Worm (Caenorhabditis elegans): Measurements from ENCODE around the gene M163.10.
A peak's percentile ranks its signal among the peaks of the same experiment; 100 is the strongest.

The M163.10 gene

ce11 chrX:14476625-14477257, 6.0 kb downstream of the M163.10 start (continued):
- TF ChIP-seq nhr-77 (tag; optimal IDR thresholded peaks at IDR 0.05) (no peak), nhr-129 (tag; optimal IDR thresholded peaks at IDR 0.05) (peak; percentile 100), R02D3.7 (tag; optimal IDR thresholded peaks at IDR 0.05) (no peak), nhr-21 (tag; optimal IDR thresholded peaks at IDR 0.05) (peak; percentile 53), unc-55 (GFP tag; optimal IDR thresholded peaks at IDR 0.05) (no peak), elt-1 (tag; optimal IDR thresholded peaks at IDR 0.05) (no peak), mdl-1 (tag; optimal IDR thresholded peaks at IDR 0.05) (no peak), ceh-82 (tag; optimal IDR thresholded peaks at IDR 0.05) (no peak), fos-1 (tag; optimal IDR thresholded peaks at IDR 0.05) (peak; percentile 26), lsy-2 (tag; optimal IDR thresholded peaks at IDR 0.05) (peak in 1 of 2 experiments; percentile 31), lin-39 (tag; optimal IDR thresholded peaks at IDR 0.05) (no peak), egl-27 (tag; optimal IDR thresholded peaks at IDR 0.05) (peak; percentile 26), sma-3 (GFP tag; optimal IDR thresholded peaks at IDR 0.05) (peak; percentile 89)

ce11 chrX:14477338-14477737, 6.6 kb downstream of the M163.10 start:
- TF ChIP-seq peb-1 (tag; optimal IDR thresholded peaks at IDR 0.05): no peak
- no peak for TF ChIP-seq dmd-4 (tag; optimal IDR thresholded peaks at IDR 0.05)
- TF ChIP-seq Y55F3AM.14 (GFP tag; optimal IDR thresholded peaks at IDR 0.05): no peak
- peak; percentile 17 for TF ChIP-seq sma-3 (GFP tag; optimal IDR thresholded peaks at IDR 0.05)
- TF ChIP-seq snpc-4 (tag; optimal IDR thresholded peaks at IDR 0.05): peak; percentile 93
- TF ChIP-seq skn-1 (tag; optimal IDR thresholded peaks at IDR 0.05): no peak
- TF ChIP-seq lin-39 (tag; optimal IDR thresholded peaks at IDR 0.05): no peak
- no peak for TF ChIP-seq elt-1 (tag; optimal IDR thresholded peaks at IDR 0.05)
- no peak for TF ChIP-seq nhr-237 (tag; optimal IDR thresholded peaks at IDR 0.05)
- TF ChIP-seq lsy-2 (tag; optimal IDR thresholded peaks at IDR 0.05): no peak

ce11 chrX:14478193-14478592, 7.4 kb downstream of the M163.10 start:
- TF ChIP-seq nhr-21 (tag; optimal IDR thresholded peaks at IDR 0.05): peak; percentile 20
- peak; percentile 4 for TF ChIP-seq lin-13 (GFP tag; optimal IDR thresholded peaks at IDR 0.05)
- TF ChIP-seq unc-55 (GFP tag; optimal IDR thresholded peaks at IDR 0.05): peak; percentile 88
- TF ChIP-seq snpc-4 (tag; optimal IDR thresholded peaks at IDR 0.05): peak; percentile 98
- no peak for TF ChIP-seq gmeb-1 (tag; optimal IDR thresholded peaks at IDR 0.05)
- TF ChIP-seq nhr-77 (tag; optimal IDR thresholded peaks at IDR 0.05): no peak
- peak; percentile 28 to 54 for TF ChIP-seq lsy-2 (tag; optimal IDR thresholded peaks at IDR 0.05)
- no peak for TF ChIP-seq crh-2 (tag; optimal IDR thresholded peaks at IDR 0.05)
- TF ChIP-seq C34F6.9 (tag; optimal IDR thresholded peaks at IDR 0.05): peak; percentile 49
- TF ChIP-seq nhr-6 (tag; optimal IDR thresholded peaks at IDR 0.05): peak; percentile 55
- peak; percentile 65 for TF ChIP-seq sma-9 (GFP tag; optimal IDR thresholded peaks at IDR 0.05)
- TF ChIP-seq sma-9 (tag; optimal IDR thresholded peaks at IDR 0.05): no peak

ce11 chrX:14478743-14479428, 8.1 kb downstream of the M163.10 start, which contains the start of gene M163.11:
M163.11 (plus strand) TSS chrX:14479378.
- TF ChIP-seq nhr-6 (tag; optimal IDR thresholded peaks at IDR 0.05): no peak
- peak; percentile 1 for TF ChIP-seq F13H6.1 (tag; optimal IDR thresholded peaks at IDR 0.05)
- TF ChIP-seq nhr-25 (tag; optimal IDR thresholded peaks at IDR 0.05): no peak
- no peak for TF ChIP-seq zag-1 (tag; optimal IDR thresholded peaks at IDR 0.05)
- TF ChIP-seq C34F6.9 (tag; optimal IDR thresholded peaks at IDR 0.05): no peak
- TF ChIP-seq lin-11 (tag; optimal IDR thresholded peaks at IDR 0.05): no peak
- no peak for TF ChIP-seq nhr-11 (tag; optimal IDR thresholded peaks at IDR 0.05)
- TF ChIP-seq lsy-2 (tag; optimal IDR thresholded peaks at IDR 0.05): peak in 1 of 2 experiments; percentile 11
- peak; percentile 4 for TF ChIP-seq sma-9 (GFP tag; optimal IDR thresholded peaks at IDR 0.05)
- TF ChIP-seq sma-9 (tag; optimal IDR thresholded peaks at IDR 0.05): no peak
- TF ChIP-seq ztf-4 (tag; optimal IDR thresholded peaks at IDR 0.05): no peak
- TF ChIP-seq elt-1 (tag; optimal IDR thresholded peaks at IDR 0.05): no peak
- TF ChIP-seq gmeb-1 (tag; optimal IDR thresholded peaks at IDR 0.05): peak; percentile 35
- no peak for TF ChIP-seq sem-4 (tag; optimal IDR thresholded peaks at IDR 0.05)
- TF ChIP-seq R02D3.7 (tag; optimal IDR thresholded peaks at IDR 0.05): no peak
- no peak for TF ChIP-seq skn-1 (tag; optimal IDR thresholded peaks at IDR 0.05)
- TF ChIP-seq ceh-16 (tag; optimal IDR thresholded peaks at IDR 0.05): no peak
- peak; percentile 27 for TF ChIP-seq nhr-21 (tag; optimal IDR thresholded peaks at IDR 0.05)
- TF ChIP-seq blmp-1 (tag; optimal IDR thresholded peaks at IDR 0.05; ENCODE audit: insufficient read depth): no peak
- TF ChIP-seq sma-3 (GFP tag; optimal IDR thresholded peaks at IDR 0.05): peak; percentile 57
- no peak for TF ChIP-seq ama-1 (optimal IDR thresholded peaks at IDR 0.05)
- no peak for TF ChIP-seq mdl-1 (tag; optimal IDR thresholded peaks at IDR 0.05)
- TF ChIP-seq nhr-77 (tag; optimal IDR thresholded peaks at IDR 0.05): no peak
- peak; percentile 40 for TF ChIP-seq crh-2 (tag; optimal IDR thresholded peaks at IDR 0.05)
- no peak for TF ChIP-seq aly-2 (tag; optimal IDR thresholded peaks at IDR 0.05)
- no peak for TF ChIP-seq ZK546.5 (tag; optimal IDR thresholded peaks at IDR 0.05)
- TF ChIP-seq nhr-23 (tag; optimal IDR thresholded peaks at IDR 0.05): no peak
- TF ChIP-seq egl-27 (tag; optimal IDR thresholded peaks at IDR 0.05): no peak
- peak; percentile 1 for TF ChIP-seq nhr-129 (tag; optimal IDR thresholded peaks at IDR 0.05)
- TF ChIP-seq lin-13 (GFP tag; optimal IDR thresholded peaks at IDR 0.05): no peak
- TF ChIP-seq ceh-82 (tag; optimal IDR thresholded peaks at IDR 0.05): no peak
- no peak for TF ChIP-seq mab-5 (tag; optimal IDR thresholded peaks at IDR 0.05)
- peak; percentile 12 for TF ChIP-seq fos-1 (tag; optimal IDR thresholded peaks at IDR 0.05)

All from whole organism, L2 larva.